Worm (Caenorhabditis elegans): ENCODE data around the gene srxa-5.

DNA sequence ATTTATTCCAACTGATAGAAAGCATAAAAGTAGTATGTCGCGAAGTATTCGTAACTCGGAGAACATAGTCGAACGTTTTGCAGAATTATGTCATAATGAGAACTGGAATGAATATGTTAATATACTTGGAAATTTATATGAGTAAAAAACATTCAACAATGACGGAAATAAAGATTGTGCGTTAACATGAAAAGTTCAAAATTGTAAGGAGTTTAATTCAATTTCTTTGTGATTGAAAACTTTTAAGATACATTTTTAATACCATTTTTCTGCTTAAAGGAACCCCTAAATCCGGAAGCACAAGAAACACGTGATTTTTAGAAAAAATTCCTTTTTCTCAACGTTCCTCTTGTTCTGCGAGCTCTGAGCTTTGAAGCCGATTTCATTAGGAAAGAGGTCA is 7.2 kb upstream of the srxa-5 start, which contains the start of gene oig-1:
- TF ChIP-seq ama-1 (optimal IDR thresholded peaks at IDR 0.05), result no peak
- TF ChIP-seq ceh-13 (GFP tag; optimal IDR thresholded peaks at IDR 0.05), result no peak
- no peak for TF ChIP-seq flt-1 (GFP tag; IDR thresholded peaks at IDR 0.05)
- TF ChIP-seq tbx-11 (GFP tag; IDR thresholded peaks at IDR 0.05), result no peak
- no peak for TF ChIP-seq tra-4 (tag; optimal IDR thresholded peaks at IDR 0.05)
- no peak for TF ChIP-seq pes-1 (GFP tag; IDR thresholded peaks at IDR 0.05)
- no peak for TF ChIP-seq hmg-4 (GFP tag; optimal IDR thresholded peaks at IDR 0.05)
- TF ChIP-seq hnd-1 (tag; optimal IDR thresholded peaks at IDR 0.05), result no peak
- no peak for TF ChIP-seq hmbx-1 (tag; optimal IDR thresholded peaks at IDR 0.05)
- TF ChIP-seq F13C5.2 (tag; optimal IDR thresholded peaks at IDR 0.05), result no peak
- no peak for TF ChIP-seq tbx-37 (GFP tag; conservative IDR thresholded peaks at IDR 0.05)
- no peak for TF ChIP-seq aly-1 (tag; optimal IDR thresholded peaks at IDR 0.05)

Data from whole organism, early embryonic.